Worm (Caenorhabditis elegans) whole organism, mixed stage, embryonic: ENCODE measurements around the gene Y43F8C.6.
"Not testable (repeated sequence)": the region's sequence is repeated elsewhere in the genome, so short reads cannot be mapped to it uniquely, and the experiment has no call there.

Experiments
- ceh-43 ChIP-seq: fragments of 200-800 bp; sonication (Bioruptor generic); optimal IDR thresholded peaks from 2 replicates; lab custom pipeline; 2018; ENCODE audit warnings: mild to moderate bottlenecking, missing genetic modification characterization, moderate library complexity, missing compliant biosample characterization
- cnd-1 ChIP-seq: fragments of 200-800 bp; sonication (Bioruptor generic); optimal IDR thresholded peaks from 2 replicates; lab custom pipeline; 2018; ENCODE audit warnings: mild to moderate bottlenecking, missing genetic modification characterization, missing compliant biosample characterization
- elt-3 ChIP-seq: fragments of 150-350 bp; optimal IDR thresholded peaks from 2 replicates; lab custom pipeline; 2014; ENCODE audit warnings: missing biosample characterization, missing genetic modification characterization
- lsy-2 ChIP-seq: fragments of 150-350 bp; optimal IDR thresholded peaks from 2 replicates; lab custom pipeline; 2014; ENCODE audit warnings: missing biosample characterization, missing genetic modification characterization
- sem-2 ChIP-seq: fragments of 200-800 bp; sonication (Bioruptor generic); optimal IDR thresholded peaks from 2 replicates; lab custom pipeline; 2018; ENCODE audit warnings: mild to moderate bottlenecking, missing genetic modification characterization, missing compliant biosample characterization
- zip-8 ChIP-seq: fragments of 150-350 bp; optimal IDR thresholded peaks from 2 replicates; lab custom pipeline; 2014; ENCODE audit warnings: missing biosample characterization, missing genetic modification characterization

ce11 chrV:19635525-19636193 is 5.0 kb downstream of the Y43F8C.6 start:
- TF ChIP-seq cnd-1; sem-2 (GFP tag; lab: Kevin White, UChicago); ceh-43 (GFP tag; lab: Kevin White, UChicago); elt-3 (tag; lab: Kevin White, UChicago); zip-8 (tag; lab: Kevin White, UChicago); lsy-2 (tag; lab: Kevin White, UChicago): not testable (repeated sequence)
